Fruit fly (Drosophila melanogaster) whole organism, embryonic: ENCODE results near the gene lgs.

Source experiments
- B-H1 ChIP-seq: fragments of 200-800 bp; sonication (Bioruptor generic); IDR thresholded peaks from 3 replicates; pipeline ENCODE4 v1.3.6; 2022; ENCODE audit warnings: missing biosample characterization, missing genetic modification characterization
- CG10321 ChIP-seq: fragments of 200-800 bp; sonication (Bioruptor generic); IDR thresholded peaks from 2 replicates; pipeline ENCODE4 v1.3.6; 2022; ENCODE audit warnings: missing biosample characterization, missing genetic modification characterization
- CG12391 ChIP-seq: fragments of 200-800 bp; sonication (Bioruptor generic); optimal IDR thresholded peaks from 3 replicates; lab custom pipeline; 2018; ENCODE audit warnings: missing biosample characterization, mild to moderate bottlenecking, missing genetic modification characterization, moderate library complexity
- CG12744 ChIP-seq: fragments of 200-800 bp; sonication (Bioruptor generic); optimal IDR thresholded peaks from 2 replicates; lab custom pipeline; 2016; ENCODE audit warnings: missing biosample characterization, missing genetic modification characterization
- CG14014 ChIP-seq: fragments of 200-800 bp; sonication (Bioruptor generic); IDR thresholded peaks from 2 replicates; pipeline ENCODE4 v1.3.6; 2022; ENCODE audit warnings: missing biosample characterization, missing genetic modification characterization
- CG14860 ChIP-seq: fragments of 200-800 bp; sonication (Bioruptor generic); IDR thresholded peaks from 3 replicates; pipeline ENCODE4 v1.3.6; 2022; ENCODE audit warnings: missing biosample characterization, missing genetic modification characterization; ENCODE audit not compliant: partially characterized antibody
- CG16813 ChIP-seq: fragments of 200-800 bp; sonication (Bioruptor generic); IDR thresholded peaks from 3 replicates; pipeline ENCODE4 v1.3.6; 2022; ENCODE audit warnings: missing biosample characterization, missing genetic modification characterization; ENCODE audit not compliant: partially characterized antibody
- CG1832 ChIP-seq: fragments of 200-800 bp; sonication (Bioruptor generic); optimal IDR thresholded peaks from 2 replicates; lab custom pipeline; 2017; ENCODE audit warnings: missing biosample characterization, mild to moderate bottlenecking, missing genetic modification characterization, inconsistent platforms
- CG2875 ChIP-seq: fragments of 200-800 bp; sonication (Bioruptor generic); optimal IDR thresholded peaks from 2 replicates; lab custom pipeline; 2017; ENCODE audit warnings: missing biosample characterization, mild to moderate bottlenecking, missing genetic modification characterization, missing genetic modification reagents
- CG31388 ChIP-seq: fragments of 200-800 bp; sonication (Bioruptor generic); optimal IDR thresholded peaks from 2 replicates; lab custom pipeline; 2016; ENCODE audit warnings: missing biosample characterization, missing genetic modification characterization
- CG31441 ChIP-seq: fragments of 200-800 bp; sonication (Bioruptor generic); IDR thresholded peaks from 2 replicates; pipeline ENCODE4 v1.3.6; 2022; ENCODE audit warnings: missing biosample characterization, missing genetic modification characterization
- CG32772 ChIP-seq: fragments of 200-800 bp; sonication (Bioruptor generic); IDR thresholded peaks from 2 replicates; pipeline ENCODE4 v1.3.6; 2022; ENCODE audit warnings: missing biosample characterization, missing genetic modification characterization
- CG33557 ChIP-seq: fragments of 200-800 bp; sonication (Bioruptor generic); optimal IDR thresholded peaks from 2 replicates; lab custom pipeline; 2019; ENCODE audit warnings: missing biosample characterization, mild to moderate bottlenecking, missing genetic modification characterization, moderate library complexity
- CG3995 ChIP-seq: fragments of 200-800 bp; sonication (Bioruptor generic); optimal IDR thresholded peaks from 3 replicates; lab custom pipeline; 2016; ENCODE audit warnings: missing biosample characterization, missing genetic modification characterization
- CG4404 ChIP-seq: fragments of 200-800 bp; sonication (Bioruptor generic); IDR thresholded peaks from 2 replicates; pipeline ENCODE4 v1.3.6; 2022; ENCODE audit warnings: missing biosample characterization, missing genetic modification characterization
- CG4730 ChIP-seq: fragments of 200-800 bp; sonication (Bioruptor generic); IDR thresholded peaks from 2 replicates; pipeline ENCODE4 v1.3.6; 2022; ENCODE audit warnings: missing biosample characterization, missing genetic modification characterization
- CG6683 ChIP-seq: fragments of 200-800 bp; sonication (Bioruptor generic); optimal IDR thresholded peaks from 2 replicates; lab custom pipeline; 2017; ENCODE audit warnings: missing biosample characterization, mild to moderate bottlenecking, missing genetic modification characterization, missing genetic modification reagents
- CG9876 ChIP-seq: fragments of 200-800 bp; sonication (Bioruptor generic); optimal IDR thresholded peaks from 2 replicates; lab custom pipeline; 2016; ENCODE audit warnings: missing biosample characterization, missing genetic modification characterization
- Chrac-16 ChIP-seq: fragments of 200-800 bp; sonication (Bioruptor generic); optimal IDR thresholded peaks from 3 replicates; lab custom pipeline; 2016; ENCODE audit warnings: missing biosample characterization, missing genetic modification characterization
- CoRest ChIP-seq: fragments of 200-800 bp; sonication (Bioruptor generic); optimal IDR thresholded peaks from 3 replicates; lab custom pipeline; 2018; ENCODE audit warnings: missing biosample characterization, mild to moderate bottlenecking, missing genetic modification characterization, moderate library complexity
- Dbx ChIP-seq: fragments of 200-800 bp; sonication (Bioruptor generic); IDR thresholded peaks from 3 replicates; pipeline ENCODE4 v1.3.6; 2022; ENCODE audit warnings: missing biosample characterization, missing genetic modification characterization
- Dip2 ChIP-seq: fragments of 200-800 bp; sonication (Bioruptor generic); IDR thresholded peaks from 2 replicates; pipeline ENCODE4 v1.3.6; 2022; ENCODE audit warnings: missing biosample characterization, missing genetic modification characterization
- Dll ChIP-seq: fragments of 200-800 bp; sonication (Bioruptor generic); IDR thresholded peaks from 4 replicates; pipeline ENCODE4 v1.3.6; 2022; ENCODE audit warnings: missing biosample characterization, missing genetic modification characterization; ENCODE audit not compliant: partially characterized antibody
- Fer2 ChIP-seq: fragments of 200-800 bp; sonication (Bioruptor generic); optimal IDR thresholded peaks from 2 replicates; lab custom pipeline; 2018; ENCODE audit warnings: missing biosample characterization, mild to moderate bottlenecking, missing genetic modification characterization, moderate library complexity
- Hmr ChIP-seq: fragments of 200-800 bp; sonication (Bioruptor generic); optimal IDR thresholded peaks from 3 replicates; lab custom pipeline; 2017; ENCODE audit warnings: mild to moderate bottlenecking, missing biosample characterization, missing genetic modification reagents, missing genetic modification characterization
- Mrtf ChIP-seq: fragments of 200-800 bp; sonication (Bioruptor generic); IDR thresholded peaks from 3 replicates; pipeline ENCODE4 v1.3.6; 2022; ENCODE audit warnings: missing biosample characterization, missing genetic modification characterization
- NC2α ChIP-seq: fragments of 200-800 bp; sonication (Bioruptor generic); optimal IDR thresholded peaks from 2 replicates; lab custom pipeline; 2016; ENCODE audit warnings: missing biosample characterization, missing genetic modification characterization
- PHDP ChIP-seq: fragments of 200-800 bp; sonication (Bioruptor generic); optimal IDR thresholded peaks from 3 replicates; lab custom pipeline; 2018; ENCODE audit warnings: missing biosample characterization, mild to moderate bottlenecking, missing genetic modification characterization, moderate library complexity
- Rx ChIP-seq: fragments of 200-800 bp; sonication (Bioruptor generic); IDR thresholded peaks from 2 replicates; pipeline ENCODE4 v1.3.6; 2022; ENCODE audit warnings: missing biosample characterization, missing genetic modification characterization
- Six4 ChIP-seq: fragments of 200-800 bp; sonication (Bioruptor generic); optimal IDR thresholded peaks from 2 replicates; lab custom pipeline; 2016; ENCODE audit warnings: missing biosample characterization, missing genetic modification characterization
- Sox102F ChIP-seq: fragments of 200-800 bp; sonication (Bioruptor generic); optimal IDR thresholded peaks from 2 replicates; lab custom pipeline; 2018; ENCODE audit warnings: missing biosample characterization, mild to moderate bottlenecking, missing genetic modification characterization, moderate library complexity
- Sry-β ChIP-seq: fragments of 200-800 bp; sonication (Bioruptor generic); optimal IDR thresholded peaks from 2 replicates; lab custom pipeline; 2018; ENCODE audit warnings: missing biosample characterization, mild to moderate bottlenecking, missing genetic modification characterization, moderate library complexity
- Usf ChIP-seq: fragments of 200-800 bp; sonication (Bioruptor generic); optimal IDR thresholded peaks from 2 replicates; lab custom pipeline; 2017; ENCODE audit warnings: missing genotype, missing biosample characterization, missing genetic modification characterization
- Xbp1 ChIP-seq: fragments of 200-800 bp; sonication (Bioruptor generic); optimal IDR thresholded peaks from 3 replicates; lab custom pipeline; 2016; ENCODE audit warnings: missing biosample characterization, mild to moderate bottlenecking, missing genetic modification characterization
- ab ChIP-seq: fragments of 200-800 bp; sonication (Bioruptor generic); optimal IDR thresholded peaks from 2 replicates; lab custom pipeline; 2016; ENCODE audit warnings: missing biosample characterization, missing genetic modification characterization
- abd-A ChIP-seq: fragments of 200-800 bp; sonication (Bioruptor generic); optimal IDR thresholded peaks from 3 replicates; lab custom pipeline; 2019; ENCODE audit warnings: missing biosample characterization, mild to moderate bottlenecking, missing genetic modification characterization, moderate library complexity
- ash1 ChIP-seq: fragments of 200-800 bp; sonication (Bioruptor generic); optimal IDR thresholded peaks from 2 replicates; lab custom pipeline; 2018; ENCODE audit warnings: missing biosample characterization, mild to moderate bottlenecking, missing genetic modification characterization
- dimm ChIP-seq: fragments of 200-800 bp; sonication (Bioruptor generic); IDR thresholded peaks from 2 replicates; pipeline ENCODE4 v1.3.6; 2022; ENCODE audit warnings: missing biosample characterization, missing genetic modification characterization
- ewg ChIP-seq: fragments of 200-800 bp; sonication (Bioruptor generic); optimal IDR thresholded peaks from 3 replicates; lab custom pipeline; 2017; ENCODE audit warnings: mild to moderate bottlenecking, missing biosample characterization, missing genetic modification reagents, missing genetic modification characterization
- gfzf ChIP-seq: fragments of 200-800 bp; sonication (Bioruptor generic); optimal IDR thresholded peaks from 2 replicates; lab custom pipeline; 2016; ENCODE audit warnings: missing biosample characterization, mild to moderate bottlenecking, missing genetic modification characterization, moderate library complexity
- gt ChIP-seq: fragments of 200-800 bp; sonication (Bioruptor generic); IDR thresholded peaks from 2 replicates; pipeline ENCODE4 v1.3.6; 2022; ENCODE audit warnings: missing biosample characterization, missing genetic modification characterization
- jigr1 ChIP-seq: fragments of 200-800 bp; sonication (Bioruptor generic); IDR thresholded peaks from 3 replicates; pipeline ENCODE4 v1.3.6; 2022; ENCODE audit warnings: missing biosample characterization, missing genetic modification characterization
- jumu ChIP-seq: fragments of 200-800 bp; sonication (Bioruptor generic); optimal IDR thresholded peaks from 3 replicates; lab custom pipeline; 2016; ENCODE audit warnings: missing biosample characterization, missing genetic modification characterization
- pzg ChIP-seq: fragments of 200-800 bp; sonication (Bioruptor generic); optimal IDR thresholded peaks from 3 replicates; lab custom pipeline; 2018; ENCODE audit warnings: missing biosample characterization, mild to moderate bottlenecking, missing genetic modification characterization, moderate library complexity
- ro ChIP-seq: fragments of 200-800 bp; sonication (Bioruptor generic); IDR thresholded peaks from 2 replicates; pipeline ENCODE4 v1.3.6; 2022; ENCODE audit warnings: missing biosample characterization, missing genetic modification characterization
- sens-2 ChIP-seq: fragments of 200-800 bp; sonication (Bioruptor generic); IDR thresholded peaks from 2 replicates; pipeline ENCODE4 v1.3.6; 2022; ENCODE audit warnings: missing biosample characterization, missing genetic modification characterization
- stwl ChIP-seq: fragments of 200-800 bp; sonication (Bioruptor generic); optimal IDR thresholded peaks from 3 replicates; lab custom pipeline; 2018; ENCODE audit warnings: missing biosample characterization, mild to moderate bottlenecking, missing genetic modification characterization, moderate library complexity
- sug ChIP-seq: fragments of 200-800 bp; optimal IDR thresholded peaks from 2 replicates; lab custom pipeline; 2019; ENCODE audit warnings: missing biosample characterization, mild to moderate bottlenecking, missing genetic modification characterization, moderate library complexity
- tgo ChIP-seq: fragments of 200-800 bp; sonication (Bioruptor generic); IDR thresholded peaks from 3 replicates; pipeline ENCODE4 v1.3.6; 2022; ENCODE audit warnings: missing biosample characterization, missing genetic modification characterization
- tna ChIP-seq: fragments of 200-800 bp; sonication (Bioruptor generic); IDR thresholded peaks from 2 replicates; pipeline ENCODE4 v1.3.6; 2022; ENCODE audit warnings: missing biosample characterization, missing genetic modification characterization; ENCODE audit not compliant: partially characterized antibody
- tx ChIP-seq: fragments of 200-800 bp; sonication (Bioruptor generic); optimal IDR thresholded peaks from 2 replicates; lab custom pipeline; 2016; ENCODE audit warnings: missing biosample characterization, missing genetic modification characterization
- usp ChIP-seq: fragments of >200 bp; optimal IDR thresholded peaks from 2 replicates; lab custom pipeline; 2017; ENCODE audit warnings: missing biosample characterization, missing genetic modification characterization

The lgs gene

dm6 chr4:404325-404724 is 39.4 kb downstream of the lgs start (continued):
- TF ChIP-seq Dll (GFP tag; lab: Robert Waterston, UW) (no peak), Six4 (GFP tag; lab: Kevin White, UChicago) (peak; percentile 52), sens-2 (GFP tag; lab: Robert Waterston, UW) (no peak), Hmr (GFP tag; lab: Kevin White, UChicago) (peak; percentile 48), CG12391 (no peak), pzg (GFP tag; lab: Kevin White, UChicago) (no peak), tna (GFP tag; lab: Robert Waterston, UW) (no peak), abd-A (tag; lab: Kevin White, UChicago) (no peak), CG4404 (GFP tag; lab: Robert Waterston, UW) (no peak), CG31388 (no peak), CG16813 (GFP tag; lab: Robert Waterston, UW) (no peak), CG6683 (GFP tag; lab: Kevin White, UChicago) (peak; percentile 36), CG4730 (no peak), gt (GFP tag; lab: Robert Waterston, UW) (no peak), tx (GFP tag; lab: Kevin White, UChicago) (no peak), stwl (tag; lab: Kevin White, UChicago) (no peak), jigr1 (GFP tag; lab: Robert Waterston, UW) (no peak), CG14014 (no peak; the same call in 1 of the 2 replicates), ro (GFP tag; lab: Robert Waterston, UW) (no peak), Usf (no peak), Chrac-16 (GFP tag; lab: Kevin White, UChicago) (no peak), CoRest (tag; lab: Kevin White, UChicago) (no peak), Sry-β (peak; percentile 32), ewg (no peak), CG3995 (GFP tag; lab: Kevin White, UChicago) (no peak), CG14860 (GFP tag; lab: Robert Waterston, UW) (no peak), tgo (GFP tag; lab: Robert Waterston, UW) (no peak), Xbp1 (GFP tag; lab: Kevin White, UChicago) (peak; percentile 43), jumu (no peak), NC2α (no peak), CG2875 (GFP tag; lab: Kevin White, UChicago) (peak; percentile 48), sug (tag; lab: Kevin White, UChicago) (no peak), Dip2 (no peak), Dbx (GFP tag; lab: Robert Waterston, UW) (no peak), usp (GFP tag; lab: Kevin White, UChicago) (no peak), B-H1 (no peak), Rx (GFP tag; lab: Robert Waterston, UW) (no peak), Sox102F (GFP tag; lab: Kevin White, UChicago) (no peak), CG32772 (GFP tag; lab: Robert Waterston, UW) (no peak), dimm (GFP tag; lab: Robert Waterston, UW) (no peak), CG31441 (peak; percentile 50), CG1832 (no peak), ash1 (GFP tag; lab: Kevin White, UChicago) (no peak), CG9876 (no peak), CG33557 (GFP tag; lab: Kevin White, UChicago) (peak; percentile 66), ab (no peak), PHDP (peak; percentile 61), Mrtf (GFP tag; lab: Robert Waterston, UW) (no peak), CG10321 (GFP tag; lab: Robert Waterston, UW) (no peak), Fer2 (tag; lab: Kevin White, UChicago) (no peak), CG12744 (no peak), gfzf (GFP tag; lab: Kevin White, UChicago) (no peak)
